Fruit fly (Drosophila melanogaster): Measurements from ENCODE around the gene fws.

Gene fws

DNA sequence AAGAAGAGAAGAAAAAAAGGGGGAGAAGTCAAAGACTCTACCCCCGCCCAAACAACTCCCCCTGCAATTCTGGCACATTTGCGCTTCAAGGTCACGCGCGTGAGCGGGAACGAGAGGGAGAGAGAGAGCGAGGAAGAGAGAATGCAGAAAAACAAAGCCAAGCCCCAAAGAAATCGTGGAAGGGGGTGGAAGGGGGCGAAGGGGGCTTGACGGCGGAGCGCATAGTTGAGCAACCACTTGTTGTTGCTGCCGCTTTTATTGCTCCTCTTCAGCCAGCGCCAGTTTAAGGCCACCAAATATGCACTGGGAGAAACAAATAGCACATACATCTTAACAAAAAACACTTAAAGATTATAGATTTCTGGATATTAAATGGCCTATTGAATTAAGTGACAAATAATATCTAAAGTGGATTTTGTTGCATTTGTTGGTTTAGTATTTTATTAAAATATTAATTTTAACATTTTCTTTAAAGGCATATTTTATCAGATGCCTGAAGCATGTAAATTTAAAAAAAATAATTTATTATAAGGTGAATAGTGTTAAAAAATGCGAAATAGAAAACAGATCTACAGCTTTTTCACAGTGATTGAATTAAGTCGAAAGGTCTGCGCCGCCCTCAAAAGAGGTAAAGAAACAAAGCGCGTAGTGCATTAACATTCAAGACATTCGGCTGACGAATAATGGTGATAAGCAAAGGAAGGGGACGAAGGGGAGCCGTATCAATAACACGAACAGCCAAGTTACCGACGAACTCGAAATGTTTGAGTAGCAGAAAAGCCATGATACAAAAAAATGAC lies 50.8 kb downstream of the fws start (continued):
- TF ChIP-seq gem (tag; optimal IDR thresholded peaks at IDR 0.05) (peak; percentile 99), stc (GFP tag; IDR thresholded peaks at IDR 0.05) (peak; percentile 96), sna (GFP tag; IDR thresholded peaks at IDR 0.05; ENCODE audit: partially characterized antibody) (no peak), gsb (GFP tag; IDR thresholded peaks at IDR 0.05) (peak; percentile 87), Awh (GFP tag; IDR thresholded peaks at IDR 0.05) (peak; percentile 88), al (GFP tag; IDR thresholded peaks at IDR 0.05) (peak; percentile 65), tll (GFP tag; optimal IDR thresholded peaks at IDR 0.05) (no peak), NC2α (GFP tag; optimal IDR thresholded peaks at IDR 0.05) (no peak), Deaf1 (tag; optimal IDR thresholded peaks at IDR 0.05) (peak; percentile 89), CG15011 (GFP tag; optimal IDR thresholded peaks at IDR 0.05) (peak; percentile 92), nmo (GFP tag; optimal IDR thresholded peaks at IDR 0.05) (peak; percentile 84), aop (GFP tag; IDR thresholded peaks at IDR 0.05) (0 out of 2 replicates have a peak, but pooled peaks have one; percentile 67), CG5245 (GFP tag; optimal IDR thresholded peaks at IDR 0.05) (peak; percentile 44), CG43689 (GFP tag; IDR thresholded peaks at IDR 0.05) (peak; percentile 87), Mad (GFP tag; optimal IDR thresholded peaks at IDR 0.05) (peak; percentile 49)

Data from whole organism, embryonic.